Fruit fly (Drosophila melanogaster) whole organism, embryonic: Measurements from ENCODE around the gene Invadolysin.

Experiments used
- Asciz ChIP-seq: fragments of 200-800 bp; sonication (Bioruptor generic); optimal IDR thresholded peaks from 2 replicates; lab custom pipeline; 2017; ENCODE audit warnings: missing biosample characterization, mild to moderate bottlenecking, missing genetic modification characterization, missing genetic modification reagents
- Awh ChIP-seq: fragments of 200-800 bp; sonication (Bioruptor generic); IDR thresholded peaks from 2 replicates; pipeline ENCODE4, ENCODE4 v1.3.6; 2022; ENCODE audit warnings: missing biosample characterization, missing genetic modification characterization
- B-H1 ChIP-seq: fragments of 200-800 bp; sonication (Bioruptor generic); IDR thresholded peaks from 3 replicates; pipeline ENCODE4 v1.3.6; 2022; ENCODE audit warnings: missing biosample characterization, missing genetic modification characterization
- CG10321 ChIP-seq: fragments of 200-800 bp; sonication (Bioruptor generic); IDR thresholded peaks from 2 replicates; pipeline ENCODE4 v1.3.6; 2022; ENCODE audit warnings: missing biosample characterization, missing genetic modification characterization
- CG10543 ChIP-seq: fragments of 200-800 bp; sonication (Bioruptor generic); optimal IDR thresholded peaks from 3 replicates; lab custom pipeline; 2017; ENCODE audit warnings: missing biosample characterization, mild to moderate bottlenecking, missing genetic modification characterization, moderate library complexity
- CG13123 ChIP-seq: fragments of 200-800 bp; sonication (Bioruptor generic); optimal IDR thresholded peaks from 2 replicates; lab custom pipeline; 2016; ENCODE audit warnings: missing biosample characterization, missing genetic modification characterization
- CG13775 ChIP-seq: fragments of 200-800 bp; sonication (Bioruptor generic); optimal IDR thresholded peaks from 3 replicates; lab custom pipeline; 2017; ENCODE audit warnings: missing biosample characterization, mild to moderate bottlenecking, missing genetic modification characterization
- CG14441 ChIP-seq: fragments of 200-800 bp; sonication (Bioruptor generic); IDR thresholded peaks from 2 replicates; pipeline ENCODE4 v1.3.6; 2022; ENCODE audit warnings: missing biosample characterization, missing genetic modification characterization
- CG14965 ChIP-seq: fragments of 200-800 bp; sonication (Bioruptor generic); optimal IDR thresholded peaks from 2 replicates; lab custom pipeline; 2016; ENCODE audit warnings: missing biosample characterization, missing genetic modification characterization, borderline replicate concordance
- CG15269 ChIP-seq: fragments of 200-800 bp; sonication (Bioruptor generic); optimal IDR thresholded peaks from 2 replicates; lab custom pipeline; 2018; ENCODE audit warnings: missing biosample characterization, mild to moderate bottlenecking, missing genetic modification characterization, moderate library complexity
- CG18011 ChIP-seq: fragments of 200-800 bp; sonication (Bioruptor generic); optimal IDR thresholded peaks from 2 replicates; lab custom pipeline; 2017; ENCODE audit warnings: missing biosample characterization, missing genetic modification characterization, mild to moderate bottlenecking, moderate library complexity, missing genotype
- CG18476 ChIP-seq: fragments of 200-800 bp; sonication (Bioruptor generic); optimal IDR thresholded peaks from 2 replicates; lab custom pipeline; 2016; ENCODE audit warnings: missing biosample characterization, mild to moderate bottlenecking, missing genetic modification characterization
- CG2875 ChIP-seq: fragments of 200-800 bp; sonication (Bioruptor generic); optimal IDR thresholded peaks from 2 replicates; lab custom pipeline; 2017; ENCODE audit warnings: missing biosample characterization, mild to moderate bottlenecking, missing genetic modification characterization, missing genetic modification reagents
- CG3407 ChIP-seq: fragments of 200-800 bp; sonication (Bioruptor generic); optimal IDR thresholded peaks from 2 replicates; lab custom pipeline; 2018; ENCODE audit warnings: missing biosample characterization, mild to moderate bottlenecking, missing genetic modification characterization
- CG34224 ChIP-seq: fragments of 200-800 bp; sonication (Bioruptor generic); IDR thresholded peaks from 3 replicates; pipeline ENCODE4 v1.3.6; 2022; ENCODE audit warnings: missing biosample characterization, missing genetic modification characterization; ENCODE audit not compliant: partially characterized antibody
- CG4328 ChIP-seq: fragments of 200-800 bp; sonication (Bioruptor generic); optimal IDR thresholded peaks from 3 replicates; lab custom pipeline; 2017; ENCODE audit warnings: missing biosample characterization, missing genetic modification reagents, missing genetic modification characterization
- CG4360 ChIP-seq: fragments of 200-800 bp; sonication (Bioruptor generic); IDR thresholded peaks from 2 replicates; pipeline ENCODE4 v1.3.6; 2022; ENCODE audit warnings: missing biosample characterization, missing genetic modification characterization
- CG5180 ChIP-seq: fragments of 200-800 bp; sonication (Bioruptor generic); optimal IDR thresholded peaks from 3 replicates; lab custom pipeline; 2017; ENCODE audit warnings: missing biosample characterization, missing genetic modification characterization, mild to moderate bottlenecking, moderate library complexity, missing genetic modification reagents
- CG8924 ChIP-seq: fragments of 200-800 bp; optimal IDR thresholded peaks from 3 replicates; lab custom pipeline; 2019; ENCODE audit warnings: missing biosample characterization, mild to moderate bottlenecking, missing genetic modification characterization, moderate library complexity
- CG9215 ChIP-seq: fragments of 200-800 bp; sonication (Bioruptor generic); IDR thresholded peaks from 2 replicates; pipeline ENCODE4 v1.3.6; 2022; ENCODE audit warnings: missing biosample characterization, missing genetic modification characterization
- CoRest ChIP-seq: fragments of 200-800 bp; sonication (Bioruptor generic); optimal IDR thresholded peaks from 3 replicates; lab custom pipeline; 2018; ENCODE audit warnings: missing biosample characterization, mild to moderate bottlenecking, missing genetic modification characterization, moderate library complexity
- ERR ChIP-seq: fragments of 200-800 bp; sonication (Bioruptor generic); optimal IDR thresholded peaks from 2 replicates; lab custom pipeline; 2016; ENCODE audit warnings: missing biosample characterization, missing genetic modification characterization
- Elba2 ChIP-seq: fragments of 200-800 bp; sonication (Bioruptor generic); optimal IDR thresholded peaks from 3 replicates; lab custom pipeline; 2016; ENCODE audit warnings: missing biosample characterization, missing genetic modification characterization
- Med ChIP-seq: fragments of 200-800 bp; sonication (Bioruptor generic); peaks from one replicate; lab custom pipeline; 2016; ENCODE audit warnings: missing biosample characterization, missing genetic modification characterization, mild to moderate bottlenecking, inconsistent platforms, moderate library complexity
- Meics ChIP-seq: fragments of 200-800 bp; sonication (Bioruptor generic); optimal IDR thresholded peaks from 2 replicates; lab custom pipeline; 2017; ENCODE audit warnings: missing biosample characterization, mild to moderate bottlenecking, missing genetic modification characterization
- al ChIP-seq: fragments of 200-800 bp; sonication (Bioruptor generic); IDR thresholded peaks from 2 replicates; pipeline ENCODE4 v1.3.6; 2022; ENCODE audit warnings: missing biosample characterization, missing genetic modification characterization
- btn ChIP-seq: fragments of 200-800 bp; sonication (Bioruptor generic); optimal IDR thresholded peaks from 2 replicates; lab custom pipeline; 2016; ENCODE audit warnings: missing biosample characterization, missing genetic modification characterization
- cato ChIP-seq: fragments of 200-800 bp; sonication (Bioruptor generic); optimal IDR thresholded peaks from 2 replicates; lab custom pipeline; 2016; ENCODE audit warnings: missing biosample characterization, missing genetic modification characterization, borderline replicate concordance
- chif ChIP-seq, 2 experiments: fragments of 200-800 bp; sonication (Bioruptor generic); optimal IDR thresholded peaks; 3 replicates each; lab custom pipeline; 2016; ENCODE audit warnings: missing biosample characterization in 2 of 2, missing genetic modification characterization in 2 of 2
- chinmo ChIP-seq: fragments of 200-800 bp; sonication (Bioruptor generic); IDR thresholded peaks from 4 replicates; pipeline ENCODE4 v1.3.6; 2022; ENCODE audit warnings: missing biosample characterization, missing genetic modification characterization; ENCODE audit not compliant: partially characterized antibody
- cwo ChIP-seq: fragments of 200-800 bp; sonication (Bioruptor generic); optimal IDR thresholded peaks from 3 replicates; lab custom pipeline; 2017; ENCODE audit warnings: missing biosample characterization, missing genetic modification characterization, mild to moderate bottlenecking, moderate library complexity, missing genetic modification reagents
- dan ChIP-seq: fragments of 200-800 bp; sonication (Bioruptor generic); IDR thresholded peaks from 2 replicates; pipeline ENCODE4 v1.3.6; 2022; ENCODE audit warnings: missing biosample characterization, missing genetic modification characterization
- gro ChIP-seq: fragments of 200-800 bp; sonication (Bioruptor generic); optimal IDR thresholded peaks from 2 replicates; lab custom pipeline; 2016; ENCODE audit warnings: missing biosample characterization, missing genetic modification characterization
- ken ChIP-seq: fragments of 200-800 bp; sonication (Bioruptor generic); IDR thresholded peaks from 3 replicates; pipeline ENCODE4 v1.3.6; 2022; ENCODE audit warnings: missing biosample characterization, missing genetic modification characterization
- luna ChIP-seq: fragments of 200-800 bp; sonication (Bioruptor generic); optimal IDR thresholded peaks from 2 replicates; lab custom pipeline; 2016; ENCODE audit warnings: missing biosample characterization, missing genetic modification characterization
- nom ChIP-seq: fragments of 200-800 bp; sonication (Bioruptor generic); optimal IDR thresholded peaks from 2 replicates; lab custom pipeline; 2017; ENCODE audit warnings: missing biosample characterization, missing genetic modification characterization, mild to moderate bottlenecking, moderate library complexity, missing genetic modification reagents
- p53 ChIP-seq: fragments of 200-800 bp; sonication (Bioruptor generic); optimal IDR thresholded peaks from 2 replicates; lab custom pipeline; 2016; ENCODE audit warnings: missing biosample characterization, missing genetic modification characterization
- row ChIP-seq: fragments of 200-800 bp; sonication (Bioruptor generic); IDR thresholded peaks from 3 replicates; pipeline ENCODE4 v1.3.6; 2022; ENCODE audit warnings: missing biosample characterization, missing genetic modification characterization
- sens ChIP-seq: fragments of 200-800 bp; sonication (Bioruptor generic); peaks from one replicate; lab custom pipeline; 2016; ENCODE audit warnings: missing biosample characterization, missing genetic modification characterization
- sens-2 ChIP-seq: fragments of 200-800 bp; sonication (Bioruptor generic); IDR thresholded peaks from 2 replicates; pipeline ENCODE4 v1.3.6; 2022; ENCODE audit warnings: missing biosample characterization, missing genetic modification characterization
- sisA ChIP-seq: fragments of 200-800 bp; sonication (Bioruptor generic); IDR thresholded peaks from 2 replicates; pipeline ENCODE4 v1.3.6; 2022; ENCODE audit warnings: missing biosample characterization, missing genetic modification characterization
- slbo ChIP-seq: fragments of 200-800 bp; sonication (Bioruptor generic); IDR thresholded peaks from 2 replicates; pipeline ENCODE4 v1.3.6; 2022; ENCODE audit warnings: missing biosample characterization, missing genetic modification characterization
- slp2 ChIP-seq: fragments of 200-800 bp; sonication (Bioruptor generic); optimal IDR thresholded peaks from 2 replicates; lab custom pipeline; 2016; ENCODE audit warnings: missing biosample characterization, missing genetic modification characterization
- so ChIP-seq: fragments of 200-800 bp; sonication (Bioruptor generic); IDR thresholded peaks from 3 replicates; pipeline ENCODE4 v1.3.6; 2022; ENCODE audit warnings: missing biosample characterization, missing genetic modification characterization
- sqz ChIP-seq: fragments of 200-800 bp; sonication (Bioruptor generic); optimal IDR thresholded peaks from 3 replicates; lab custom pipeline; 2018; ENCODE audit warnings: missing biosample characterization, mild to moderate bottlenecking, missing genetic modification characterization
- toy ChIP-seq: fragments of 200-800 bp; sonication (Bioruptor generic); IDR thresholded peaks from 2 replicates; pipeline ENCODE4 v1.3.6; 2022; ENCODE audit warnings: missing biosample characterization, missing genetic modification characterization
- twi ChIP-seq: fragments of 200-800 bp; optimal IDR thresholded peaks from 2 replicates; lab custom pipeline; 2019; ENCODE audit warnings: missing biosample characterization, mild to moderate bottlenecking, missing genetic modification characterization, moderate library complexity
- unc-4 ChIP-seq: fragments of 200-800 bp; sonication (Bioruptor generic); IDR thresholded peaks from 2 replicates; pipeline ENCODE4 v1.3.6; 2022; ENCODE audit warnings: missing biosample characterization, missing genetic modification characterization; ENCODE audit not compliant: partially characterized antibody
- z ChIP-seq: fragments of 200-800 bp; sonication (Bioruptor generic); IDR thresholded peaks from 3 replicates; pipeline ENCODE4 v1.3.6; 2022; ENCODE audit warnings: missing biosample characterization, missing genetic modification characterization
- zen ChIP-seq: fragments of 200-800 bp; sonication (Bioruptor generic); optimal IDR thresholded peaks from 3 replicates; lab custom pipeline; 2018; ENCODE audit warnings: missing biosample characterization, mild to moderate bottlenecking, missing genetic modification characterization, moderate library complexity
- zfh2 ChIP-seq: fragments of 200-800 bp; sonication (Bioruptor generic); optimal IDR thresholded peaks from 2 replicates; lab custom pipeline; 2016; ENCODE audit warnings: missing biosample characterization, missing genetic modification characterization

Gene Invadolysin

DNA sequence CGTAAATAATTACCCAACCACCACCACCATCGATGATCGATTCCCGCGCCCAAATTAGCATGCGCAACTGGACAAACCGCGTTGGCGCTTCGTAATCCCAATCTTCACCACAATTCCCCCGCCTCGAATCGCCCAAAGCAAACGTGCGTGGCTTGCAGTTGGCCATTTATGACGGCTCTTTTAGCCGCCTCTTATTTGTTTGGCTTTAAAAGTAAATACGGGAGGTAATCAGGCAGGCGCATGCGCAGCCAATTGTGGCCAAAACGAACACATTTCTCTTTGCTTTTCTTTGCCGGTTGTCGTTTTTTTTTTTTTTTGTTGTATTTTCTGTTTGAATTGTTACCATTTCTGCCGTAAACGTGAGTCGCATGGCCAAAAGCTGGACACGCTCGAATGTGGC lies 6.1 kb downstream of the Invadolysin start (continued):
- TF ChIP-seq ERR (GFP tag; lab: Kevin White, UChicago) (no peak), sqz (GFP tag; lab: Kevin White, UChicago) (peak; percentile 8), chinmo (GFP tag; lab: Robert Waterston, UW) (0 out of 4 replicates have a peak, but pooled peaks have one; percentile 48), CG2875 (GFP tag; lab: Kevin White, UChicago) (peak; percentile 52), CG10543 (GFP tag; lab: Kevin White, UChicago) (no peak), Elba2 (GFP tag; lab: Kevin White, UChicago) (no peak), toy (GFP tag; lab: Robert Waterston, UW) (no peak), CG8924 (tag; lab: Kevin White, UChicago) (no peak), p53 (GFP tag; lab: Kevin White, UChicago) (no peak), zfh2 (GFP tag; lab: Kevin White, UChicago) (no peak), al (GFP tag; lab: Robert Waterston, UW) (no peak), CG10321 (GFP tag; lab: Robert Waterston, UW) (no peak), CG13123 (GFP tag; lab: Kevin White, UChicago) (no peak), luna (GFP tag; lab: Kevin White, UChicago) (no peak), unc-4 (GFP tag; lab: Robert Waterston, UW) (no peak), B-H1 (no peak), CG13775 (no peak), cwo (no peak), CG5180 (GFP tag; lab: Kevin White, UChicago) (peak; percentile 20), chif (GFP tag; optimal IDR thresholded peaks at IDR 0.05; lab: Kevin White, UChicago) (no peak), Meics (GFP tag; lab: Kevin White, UChicago) (no peak), cato (GFP tag; lab: Kevin White, UChicago) (no peak), ken (GFP tag; lab: Robert Waterston, UW) (no peak), CG14965 (GFP tag; lab: Kevin White, UChicago) (no peak), CG14441 (GFP tag; lab: Robert Waterston, UW) (0 out of 2 replicates have a peak, but pooled peaks have one; percentile 21), CG18476 (GFP tag; lab: Kevin White, UChicago) (no peak), Asciz (GFP tag; lab: Kevin White, UChicago) (peak; percentile 10), nom (GFP tag; lab: Kevin White, UChicago) (no peak), zen (tag; lab: Kevin White, UChicago) (no peak), CG18011 (GFP tag; lab: Kevin White, UChicago) (no peak), CG4328 (GFP tag; lab: Kevin White, UChicago) (no peak), CG3407 (GFP tag; lab: Kevin White, UChicago) (peak; percentile 20), row (GFP tag; lab: Robert Waterston, UW) (no peak), sens (peak; percentile 31), CG9215 (no peak), Med (peak; percentile 43), sens-2 (GFP tag; lab: Robert Waterston, UW) (peak; percentile 24; the same call in 1 of the 2 replicates), CG34224 (GFP tag; lab: Robert Waterston, UW) (no peak), Awh (GFP tag; lab: Robert Waterston, UW) (peak; percentile 60; the same call in 1 of the 2 replicates), slbo (GFP tag; lab: Robert Waterston, UW) (no peak), dan (GFP tag; lab: Robert Waterston, UW) (no peak), z (no peak), slp2 (no peak), CoRest (tag; lab: Kevin White, UChicago) (no peak), CG15269 (peak; percentile 30), so (GFP tag; lab: Robert Waterston, UW) (no peak), gro (GFP tag; lab: Kevin White, UChicago) (no peak), twi (tag; lab: Kevin White, UChicago) (no peak), btn (GFP tag; lab: Kevin White, UChicago) (peak; percentile 7), sisA (GFP tag; lab: Robert Waterston, UW) (no peak), CG4360 (GFP tag; lab: Robert Waterston, UW) (peak; percentile 53)
